Worm (Caenorhabditis elegans) whole organism, early embryonic: ENCODE measurements around the gene ZK1307.7.

Experiments
- F13C5.2 ChIP-seq: sonication (generic microtip); optimal IDR thresholded peaks from 2 replicates; lab custom pipeline; 2017; ENCODE audit warnings: mild to moderate bottlenecking, missing genetic modification characterization, inconsistent platforms, missing compliant biosample characterization
- ama-1 ChIP-seq: fragments of 150-350 bp; optimal IDR thresholded peaks from 2 replicates; lab custom pipeline; 2014
- hmbx-1 ChIP-seq: sonication (generic microtip); optimal IDR thresholded peaks from 2 replicates; lab custom pipeline; 2016; ENCODE audit warnings: mild to moderate bottlenecking, missing genetic modification characterization, missing compliant biosample characterization
- sea-1 ChIP-seq: fragments of 200-800 bp; sonication (Bioruptor generic); conservative IDR thresholded peaks from 2 replicates; pipeline ENCODE4 v1.3.6; 2022; ENCODE audit warnings: missing genetic modification characterization, missing compliant biosample characterization
- tbx-11 ChIP-seq: fragments of 200-800 bp; sonication (Bioruptor generic); IDR thresholded peaks from 2 replicates; pipeline ENCODE4 v1.3.6; 2022; ENCODE audit warnings: missing genetic modification characterization, missing compliant biosample characterization
- tbx-37 ChIP-seq: fragments of 200-800 bp; sonication (Bioruptor generic); conservative IDR thresholded peaks from 2 replicates; pipeline ENCODE4 v1.3.6; 2022; ENCODE audit warnings: missing genetic modification reagents, missing genetic modification characterization, missing compliant biosample characterization
- tra-4 ChIP-seq: sonication (generic microtip); optimal IDR thresholded peaks from 2 replicates; lab custom pipeline; 2017; ENCODE audit warnings: missing genetic modification characterization, missing compliant biosample characterization

DNA sequence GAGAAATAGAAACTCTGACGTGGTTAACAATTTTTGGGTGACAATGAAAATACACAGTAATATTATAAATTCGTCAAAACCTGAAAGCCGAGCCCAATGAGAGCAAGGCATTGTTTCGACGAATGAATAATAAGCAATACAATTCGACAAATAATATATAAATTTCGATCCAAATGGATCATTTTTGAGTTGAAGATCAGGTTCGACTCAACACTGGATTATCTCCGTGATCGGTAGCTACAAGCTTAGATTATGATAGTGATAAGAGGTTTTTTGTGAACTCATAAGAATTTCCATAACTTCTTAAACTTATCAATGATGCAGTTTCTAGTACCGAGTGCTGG, 18.5 kb upstream of the ZK1307.7 start:
- TF ChIP-seq ama-1 (lab: Kevin White, UChicago) (no peak), tbx-11 (GFP tag; lab: Robert Waterston, UW) (no peak), tbx-37 (GFP tag; lab: Robert Waterston, UW) (no peak), tra-4 (tag; lab: Kevin White, UChicago) (no peak), sea-1 (GFP tag; lab: Robert Waterston, UW) (no peak), hmbx-1 (tag; lab: Kevin White, UChicago) (no peak), F13C5.2 (tag; lab: Kevin White, UChicago) (no peak)
